Worm (Caenorhabditis elegans) whole organism, young adult: Measurements from ENCODE around the gene hum-5.

Source experiments
- B0336.3 ChIP-seq: fragments of 200-800 bp; sonication (Bioruptor generic); IDR thresholded peaks from 2 replicates; pipeline ENCODE4 v1.3.6; 2022; ENCODE audit warnings: missing genetic modification characterization, missing compliant biosample characterization
- C17E4.6 ChIP-seq: fragments of 200-800 bp; sonication (Bioruptor generic); IDR thresholded peaks from 2 replicates; pipeline ENCODE4 v1.3.6; 2022; ENCODE audit warnings: missing genetic modification reagents, missing genetic modification characterization, missing compliant biosample characterization
- F10E7.11 ChIP-seq: sonication (generic microtip); optimal IDR thresholded peaks from 2 replicates; lab custom pipeline; 2017; ENCODE audit warnings: mild to moderate bottlenecking, missing genetic modification characterization, moderate library complexity, missing compliant biosample characterization
- F22D6.2 ChIP-seq: sonication (generic microtip); optimal IDR thresholded peaks from 2 replicates; lab custom pipeline; 2016; ENCODE audit warnings: mild to moderate bottlenecking, missing genetic modification characterization, missing compliant biosample characterization
- F49E8.2 ChIP-seq: sonication (generic microtip); optimal IDR thresholded peaks from 3 replicates; lab custom pipeline; 2017; ENCODE audit warnings: missing genetic modification characterization, mild to moderate bottlenecking, missing compliant biosample characterization, antibody characterized with exemption, moderate library complexity; ENCODE audit not compliant: insufficient read depth
- F57C9.4 ChIP-seq: sonication (generic microtip); optimal IDR thresholded peaks from 2 replicates; lab custom pipeline; 2017; ENCODE audit warnings: mild to moderate bottlenecking, missing genetic modification characterization, missing compliant biosample characterization
- K11D2.4 ChIP-seq: fragments of 200-800 bp; sonication (Bioruptor generic); IDR thresholded peaks from 2 replicates; pipeline ENCODE4 v1.3.6; 2022; ENCODE audit warnings: missing genetic modification reagents, missing genetic modification characterization, missing compliant biosample characterization
- T26A5.8 ChIP-seq: sonication (generic microtip); optimal IDR thresholded peaks from 2 replicates; lab custom pipeline; 2016; ENCODE audit warnings: missing genetic modification characterization, missing compliant biosample characterization
- Y67H2A.10 ChIP-seq: fragments of 200-800 bp; sonication (Bioruptor generic); conservative IDR thresholded peaks from 2 replicates; pipeline ENCODE4 v1.3.6; 2022; ENCODE audit warnings: missing genetic modification reagents, missing genetic modification characterization, missing compliant biosample characterization
- Y95B8A.8 ChIP-seq: fragments of 200-800 bp; sonication (Bioruptor generic); IDR thresholded peaks from 2 replicates; pipeline ENCODE4 v1.3.6; 2022; ENCODE audit warnings: missing genetic modification reagents, missing genetic modification characterization, missing compliant biosample characterization
- ama-1 ChIP-seq, 3 experiments: fragments of 150-350 bp in 1 of 3; sonication (generic microtip) in 2 of 3; optimal IDR thresholded peaks; 2 replicates each; lab custom pipeline; 2014 to 2018; ENCODE audit warnings: missing biosample characterization in 2 of 3, missing genetic modification characterization in 2 of 3, missing genetic modification reagents in 2 of 3
- aptf-2 ChIP-seq: fragments of 200-800 bp; sonication (Bioruptor generic); conservative IDR thresholded peaks from 2 replicates; pipeline ENCODE4 v1.3.6; 2022; ENCODE audit warnings: missing genetic modification reagents, missing genetic modification characterization, missing compliant biosample characterization
- athp-1 ChIP-seq: sonication (generic microtip); optimal IDR thresholded peaks from 2 replicates; lab custom pipeline; 2017; ENCODE audit warnings: mild to moderate bottlenecking, missing genetic modification characterization, missing compliant biosample characterization
- attf-3 ChIP-seq: fragments of 200-800 bp; sonication (Bioruptor generic); conservative IDR thresholded peaks from 2 replicates; pipeline ENCODE4 v1.3.6; 2022; ENCODE audit warnings: missing genetic modification reagents, missing genetic modification characterization, missing compliant biosample characterization
- attf-5 ChIP-seq: fragments of 200-800 bp; sonication (Bioruptor generic); optimal IDR thresholded peaks from 2 replicates; lab custom pipeline; 2018; ENCODE audit warnings: mild to moderate bottlenecking, missing genetic modification characterization, missing compliant biosample characterization
- bed-2 ChIP-seq: fragments of 200-800 bp; sonication (Bioruptor generic); IDR thresholded peaks from 2 replicates; pipeline ENCODE4 v1.3.6; 2022; ENCODE audit warnings: missing genetic modification reagents, missing genetic modification characterization, missing compliant biosample characterization
- ceh-40 ChIP-seq: fragments of 200-800 bp; sonication (Bioruptor generic); IDR thresholded peaks from 2 replicates; pipeline ENCODE4 v1.3.6; 2022; ENCODE audit warnings: missing genetic modification characterization, missing compliant biosample characterization
- ceh-91 ChIP-seq: fragments of 200-800 bp; sonication (Bioruptor generic); IDR thresholded peaks from 2 replicates; pipeline ENCODE4 v1.3.6; 2022; ENCODE audit warnings: missing genetic modification reagents, missing genetic modification characterization, missing compliant biosample characterization
- die-1 ChIP-seq: sonication (generic microtip); optimal IDR thresholded peaks from 2 replicates; lab custom pipeline; 2016; ENCODE audit warnings: missing genotype, mild to moderate bottlenecking, missing genetic modification characterization, missing compliant biosample characterization
- dox-1 ChIP-seq: fragments of 200-800 bp; sonication (Bioruptor generic); IDR thresholded peaks from 2 replicates; pipeline ENCODE4 v1.3.6; 2022; ENCODE audit warnings: missing genetic modification reagents, missing genetic modification characterization, missing compliant biosample characterization
- dpff-1 ChIP-seq: sonication (generic microtip); optimal IDR thresholded peaks from 2 replicates; lab custom pipeline; 2017; ENCODE audit warnings: mild to moderate bottlenecking, missing genetic modification characterization, missing compliant biosample characterization
- dpl-1 ChIP-seq: fragments of 150-350 bp; optimal IDR thresholded peaks from 2 replicates; lab custom pipeline; 2014; ENCODE audit warnings: missing biosample characterization, missing genetic modification reagents, missing genetic modification characterization
- efl-1 ChIP-seq: fragments of 150-350 bp; optimal IDR thresholded peaks from 2 replicates; lab custom pipeline; 2014; ENCODE audit warnings: missing biosample characterization, missing genetic modification reagents, missing genetic modification characterization
- egrh-3 ChIP-seq: fragments of 200-800 bp; sonication (Bioruptor generic); IDR thresholded peaks from 2 replicates; pipeline ENCODE4 v1.3.6; 2022; ENCODE audit warnings: missing genetic modification reagents, missing genetic modification characterization, missing compliant biosample characterization
- ekl-4 ChIP-seq: fragments of 200-800 bp; sonication (Bioruptor generic); IDR thresholded peaks from 2 replicates; pipeline ENCODE4 v1.3.6; 2022; ENCODE audit warnings: missing genetic modification reagents, missing genetic modification characterization, missing compliant biosample characterization
- ets-4 ChIP-seq: fragments of 200-800 bp; sonication (Bioruptor generic); optimal IDR thresholded peaks from 2 replicates; lab custom pipeline; 2018; ENCODE audit warnings: mild to moderate bottlenecking, missing genetic modification characterization, missing compliant biosample characterization
- hlh-26 ChIP-seq: fragments of 200-800 bp; sonication (Bioruptor generic); conservative IDR thresholded peaks from 2 replicates; pipeline ENCODE4 v1.3.6; 2022; ENCODE audit warnings: missing genetic modification reagents, missing genetic modification characterization, missing compliant biosample characterization
- hmg-20 ChIP-seq: fragments of 200-800 bp; sonication (Bioruptor generic); IDR thresholded peaks from 2 replicates; pipeline ENCODE4 v1.3.6; 2022; ENCODE audit warnings: missing genetic modification reagents, missing genetic modification characterization, missing compliant biosample characterization
- hsf-1 ChIP-seq: fragments of 200-800 bp; sonication (Bioruptor generic); IDR thresholded peaks from 2 replicates; pipeline ENCODE4 v1.3.6; 2022; ENCODE audit warnings: missing genetic modification reagents, missing genetic modification characterization, missing compliant biosample characterization
- lag-1 ChIP-seq: fragments of 200-800 bp; sonication (Bioruptor generic); IDR thresholded peaks from 2 replicates; pipeline ENCODE4 v1.3.6; 2022; ENCODE audit warnings: missing genetic modification reagents, missing genetic modification characterization, missing compliant biosample characterization
- lin-54 ChIP-seq: fragments of 200-800 bp; sonication (Bioruptor generic); optimal IDR thresholded peaks from 2 replicates; lab custom pipeline; 2018; ENCODE audit warnings: mild to moderate bottlenecking, missing genetic modification characterization, missing compliant biosample characterization
- lir-1 ChIP-seq: fragments of 200-800 bp; sonication (Bioruptor generic); conservative IDR thresholded peaks from 2 replicates; pipeline ENCODE4 v1.3.6; 2022; ENCODE audit warnings: missing genetic modification reagents, missing genetic modification characterization, missing compliant biosample characterization
- lsl-1 ChIP-seq: fragments of 200-800 bp; sonication (Bioruptor generic); optimal IDR thresholded peaks from 2 replicates; lab custom pipeline; 2018; ENCODE audit warnings: mild to moderate bottlenecking, missing genetic modification characterization, moderate library complexity, missing compliant biosample characterization
- madf-6 ChIP-seq: fragments of 200-800 bp; sonication (Bioruptor generic); IDR thresholded peaks from 2 replicates; pipeline ENCODE4 v1.3.6; 2022; ENCODE audit warnings: missing genetic modification reagents, missing genetic modification characterization, missing compliant biosample characterization
- mes-4 ChIP-seq: sonication (generic microtip); optimal IDR thresholded peaks from 2 replicates; lab custom pipeline; 2016; ENCODE audit warnings: missing genotype, missing genetic modification characterization, missing compliant biosample characterization
- nfya-2 ChIP-seq: fragments of 200-800 bp; sonication (Bioruptor generic); IDR thresholded peaks from 2 replicates; pipeline ENCODE4 v1.3.6; 2022; ENCODE audit warnings: missing genetic modification reagents, missing genetic modification characterization, missing compliant biosample characterization
- nhr-120 ChIP-seq: fragments of 200-800 bp; sonication (Bioruptor generic); IDR thresholded peaks from 2 replicates; pipeline ENCODE4 v1.3.6; 2022; ENCODE audit warnings: missing genetic modification characterization, missing compliant biosample characterization
- nhr-80 ChIP-seq: sonication (generic microtip); optimal IDR thresholded peaks from 2 replicates; lab custom pipeline; 2016; ENCODE audit warnings: missing genetic modification characterization, missing compliant biosample characterization
- pha-4 ChIP-seq: fragments of 150-350 bp; sonication (generic microtip); optimal IDR thresholded peaks from 2 replicates; lab custom pipeline; 2014; ENCODE audit warnings: missing biosample characterization, missing genetic modification reagents, missing genetic modification characterization
- rec-8 ChIP-seq, 2 experiments: sonication (generic microtip); optimal IDR thresholded peaks; 2 replicates each; lab custom pipeline; 2016; ENCODE audit warnings: mild to moderate bottlenecking in 2 of 2, missing genetic modification characterization in 2 of 2, missing genetic modification reagents in 2 of 2, missing genotype in 2 of 2, missing biosample characterization in 1 of 2, missing compliant biosample characterization in 1 of 2, moderate library complexity in 1 of 2
- repo-1 ChIP-seq: sonication (generic microtip); optimal IDR thresholded peaks from 2 replicates; lab custom pipeline; 2017; ENCODE audit warnings: mild to moderate bottlenecking, missing genetic modification characterization, missing compliant biosample characterization
- sdz-38 ChIP-seq: sonication (generic microtip); optimal IDR thresholded peaks from 2 replicates; lab custom pipeline; 2016; ENCODE audit warnings: missing genotype, missing genetic modification characterization, missing compliant biosample characterization
- sptf-2 ChIP-seq: fragments of 200-800 bp; sonication (Bioruptor generic); optimal IDR thresholded peaks from 2 replicates; lab custom pipeline; 2018; ENCODE audit warnings: mild to moderate bottlenecking, missing genetic modification characterization, missing compliant biosample characterization
- tlf-1 ChIP-seq: fragments of 200-800 bp; sonication (Bioruptor generic); optimal IDR thresholded peaks from 2 replicates; lab custom pipeline; 2018; ENCODE audit warnings: mild to moderate bottlenecking, missing genetic modification characterization, missing compliant biosample characterization
- unc-62 ChIP-seq: fragments of 150-350 bp; optimal IDR thresholded peaks from 2 replicates; lab custom pipeline; 2014; ENCODE audit warnings: missing biosample characterization, missing genetic modification reagents, missing genetic modification characterization
- zfh-2 ChIP-seq: fragments of 200-800 bp; sonication (Bioruptor generic); conservative IDR thresholded peaks from 2 replicates; pipeline ENCODE4 v1.3.6; 2022; ENCODE audit warnings: missing genetic modification reagents, missing genetic modification characterization, missing compliant biosample characterization
- ztf-22 ChIP-seq: fragments of 200-800 bp; sonication (Bioruptor generic); optimal IDR thresholded peaks from 2 replicates; lab custom pipeline; 2018; ENCODE audit warnings: mild to moderate bottlenecking, missing genetic modification characterization, moderate library complexity, missing compliant biosample characterization
- ztf-28 ChIP-seq: fragments of 200-800 bp; sonication (Bioruptor generic); IDR thresholded peaks from 2 replicates; pipeline ENCODE4 v1.3.6; 2022; ENCODE audit warnings: missing genetic modification reagents, missing genetic modification characterization, missing compliant biosample characterization
- ztf-6 ChIP-seq: fragments of 200-800 bp; sonication (Bioruptor generic); IDR thresholded peaks from 2 replicates; pipeline ENCODE4 v1.3.6; 2022; ENCODE audit warnings: missing genetic modification reagents, missing genetic modification characterization, missing compliant biosample characterization

hum-5 gene

DNA sequence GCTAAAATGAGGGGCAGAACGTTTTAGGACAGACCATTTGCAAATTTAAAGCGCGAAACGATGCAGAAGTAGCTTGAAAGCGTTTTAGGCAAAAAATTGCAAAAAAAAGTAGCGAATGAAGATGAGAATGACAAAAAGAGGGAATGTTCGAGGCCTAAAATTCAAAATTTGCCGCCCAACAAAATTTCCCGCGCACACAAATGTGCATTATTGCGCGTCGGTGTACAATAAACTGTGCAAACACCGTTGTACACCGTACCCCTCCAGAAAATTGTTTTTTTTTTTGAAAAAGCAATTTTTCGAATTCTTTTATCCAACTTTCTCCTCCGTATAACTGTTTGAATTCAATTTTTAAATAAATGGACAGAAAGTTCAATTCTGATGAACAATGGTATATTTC is 16.8 kb downstream of the hum-5 start, which contains the start of gene snpc-3.4 (continued):
- TF ChIP-seq zfh-2 (GFP tag; lab: Robert Waterston, UW) (no peak), hmg-20 (GFP tag; lab: Robert Waterston, UW) (no peak), sptf-2 (GFP tag; lab: Kevin White, UChicago) (no peak), nhr-80 (tag; lab: Kevin White, UChicago) (no peak), attf-5 (peak; percentile 13), madf-6 (peak; percentile 99), F49E8.2 (tag; lab: Kevin White, UChicago) (peak; percentile 81), die-1 (tag; lab: Kevin White, UChicago) (no peak), B0336.3 (peak; percentile 84), lsl-1 (GFP tag; lab: Kevin White, UChicago) (peak; percentile 96), lin-54 (peak; percentile 94), pha-4 (tag; lab: Kevin White, UChicago) (no peak), lag-1 (GFP tag; lab: Robert Waterston, UW) (no peak), nfya-2 (GFP tag; lab: Robert Waterston, UW) (no peak), efl-1 (peak; percentile 99), ceh-40 (GFP tag; lab: Robert Waterston, UW) (no peak), athp-1 (tag; lab: Kevin White, UChicago) (peak; percentile 44), ztf-6 (0 out of 2 replicates have a peak, but pooled peaks have one; percentile 18), hlh-26 (no peak), T26A5.8 (tag; lab: Kevin White, UChicago) (no peak), ceh-91 (GFP tag; lab: Robert Waterston, UW) (peak; percentile 96), tlf-1 (peak; percentile 94), dox-1 (GFP tag; lab: Robert Waterston, UW) (peak; percentile 92), ztf-28 (GFP tag; lab: Robert Waterston, UW) (peak; percentile 84; the same call in 1 of the 2 replicates), F22D6.2 (tag; lab: Kevin White, UChicago) (no peak), lir-1 (GFP tag; lab: Robert Waterston, UW) (peak; percentile 81), ztf-22 (GFP tag; lab: Kevin White, UChicago) (no peak), attf-3 (GFP tag; lab: Robert Waterston, UW) (peak; percentile 63; the same call in 1 of the 2 replicates), K11D2.4 (0 out of 2 replicates have a peak, but pooled peaks have one; percentile 42), bed-2 (GFP tag; lab: Robert Waterston, UW) (0 out of 2 replicates have a peak, but pooled peaks have one; percentile 30), C17E4.6 (GFP tag; lab: Robert Waterston, UW) (peak; percentile 86), dpff-1 (tag; lab: Kevin White, UChicago) (no peak), hsf-1 (GFP tag; lab: Robert Waterston, UW) (peak; percentile 98), repo-1 (tag; lab: Kevin White, UChicago) (no peak), egrh-3 (0 out of 2 replicates have a peak, but pooled peaks have one; percentile 16), unc-62 (GFP tag; lab: Kevin White, UChicago) (no peak), mes-4 (no peak), dpl-1 (GFP tag; lab: Kevin White, UChicago) (peak; percentile 96), F10E7.11 (tag; lab: Kevin White, UChicago) (no peak), ama-1 (optimal IDR thresholded peaks at IDR 0.05; lab: Kevin White, UChicago) (no peak), ama-1 (GFP tag; optimal IDR thresholded peaks at IDR 0.05; lab: Kevin White, UChicago) (peak in 1 of 2 experiments; percentile 41), ekl-4 (GFP tag; lab: Robert Waterston, UW) (peak; percentile 88), rec-8 (tag; optimal IDR thresholded peaks at IDR 0.05; lab: Kevin White, UChicago) (no peak), nhr-120 (GFP tag; lab: Robert Waterston, UW) (no peak), Y67H2A.10 (GFP tag; lab: Robert Waterston, UW) (0 out of 2 replicates have a peak, but pooled peaks have one; percentile 10), aptf-2 (GFP tag; lab: Robert Waterston, UW) (no peak), Y95B8A.8 (GFP tag; lab: Robert Waterston, UW) (peak; percentile 95), ets-4 (GFP tag; lab: Kevin White, UChicago) (no peak), F57C9.4 (tag; lab: Kevin White, UChicago) (no peak), sdz-38 (tag; lab: Kevin White, UChicago) (no peak)
